Worm (Caenorhabditis elegans) whole organism, L1 larva: ENCODE results near the gene col-123.

Experiments used
- C04F5.9 ChIP-seq: sonication (generic microtip); optimal IDR thresholded peaks from 2 replicates; lab custom pipeline; 2016; ENCODE audit warnings: missing genetic modification characterization, missing compliant biosample characterization
- C16A3.4 ChIP-seq: fragments of 150-350 bp; optimal IDR thresholded peaks from 2 replicates; lab custom pipeline; 2014; ENCODE audit warnings: missing biosample characterization, missing genetic modification characterization
- Y116A8C.19 ChIP-seq: sonication (generic microtip); optimal IDR thresholded peaks from 2 replicates; lab custom pipeline; 2016; ENCODE audit warnings: missing compliant biosample characterization, missing genetic modification characterization, borderline replicate concordance
- alr-1 ChIP-seq: fragments of 200-800 bp; sonication (Bioruptor generic); optimal IDR thresholded peaks from 2 replicates; lab custom pipeline; 2018; ENCODE audit warnings: borderline replicate concordance, mild to moderate bottlenecking, missing genetic modification characterization, missing compliant biosample characterization
- aly-2 ChIP-seq: fragments of 150-350 bp; optimal IDR thresholded peaks from 2 replicates; lab custom pipeline; 2014; ENCODE audit warnings: missing biosample characterization, missing genetic modification characterization
- ama-1 ChIP-seq: fragments of 150-350 bp; optimal IDR thresholded peaks from 2 replicates; lab custom pipeline; 2014
- blmp-1 ChIP-seq: fragments of 150-350 bp; optimal IDR thresholded peaks from 2 replicates; lab custom pipeline; 2014; ENCODE audit warnings: missing biosample characterization, missing genetic modification characterization
- ceh-63 ChIP-seq: fragments of 200-800 bp; sonication (Bioruptor generic); optimal IDR thresholded peaks from 2 replicates; lab custom pipeline; 2018; ENCODE audit warnings: mild to moderate bottlenecking, missing genetic modification characterization, missing compliant biosample characterization
- ceh-8 ChIP-seq: fragments of 200-800 bp; sonication (Bioruptor generic); optimal IDR thresholded peaks from 2 replicates; lab custom pipeline; 2018; ENCODE audit warnings: mild to moderate bottlenecking, missing genetic modification characterization, moderate library complexity, missing compliant biosample characterization
- ceh-82 ChIP-seq, 3 experiments: fragments of 150-350 bp in 1 of 3; sonication (generic microtip) in 2 of 3; optimal IDR thresholded peaks; 2 replicates each; lab custom pipeline; 2014 to 2017; ENCODE audit warnings: missing biosample characterization in 3 of 3, missing genetic modification characterization in 3 of 3
- ceh-88 ChIP-seq: fragments of 200-800 bp; sonication (Bioruptor generic); IDR thresholded peaks from 2 replicates; pipeline ENCODE4 v1.3.6; 2022; ENCODE audit warnings: missing genetic modification characterization, missing compliant biosample characterization
- ceh-90 ChIP-seq: sonication (generic microtip); optimal IDR thresholded peaks from 2 replicates; lab custom pipeline; 2016; ENCODE audit warnings: missing genetic modification characterization, missing compliant biosample characterization
- ces-1 ChIP-seq: fragments of 150-350 bp; optimal IDR thresholded peaks from 2 replicates; lab custom pipeline; 2014; ENCODE audit warnings: missing biosample characterization, missing genetic modification reagents, missing genetic modification characterization
- dpl-1 ChIP-seq, 3 experiments: fragments of 150-350 bp in 2 of 3; sonication (generic microtip) in 1 of 3; optimal IDR thresholded peaks; 2 replicates each; lab custom pipeline; 2014 to 2017; ENCODE audit warnings: missing biosample characterization in 3 of 3, missing genetic modification characterization in 3 of 3, missing genetic modification reagents in 3 of 3
- dsc-1 ChIP-seq: sonication (generic microtip); optimal IDR thresholded peaks from 2 replicates; lab custom pipeline; 2016; ENCODE audit warnings: mild to moderate bottlenecking, missing genetic modification characterization, missing compliant biosample characterization
- efl-3 ChIP-seq: fragments of 200-800 bp; sonication (Bioruptor generic); optimal IDR thresholded peaks from 2 replicates; lab custom pipeline; 2018; ENCODE audit warnings: mild to moderate bottlenecking, missing genetic modification characterization, missing compliant biosample characterization
- egl-13 ChIP-seq: sonication (generic microtip); optimal IDR thresholded peaks from 2 replicates; lab custom pipeline; 2016; ENCODE audit warnings: missing genotype, missing genetic modification reagents, missing genetic modification characterization, missing compliant biosample characterization
- egl-27 ChIP-seq, 2 experiments: fragments of 150-350 bp in 1 of 2; sonication (generic microtip); optimal IDR thresholded peaks; 3 replicates each; lab custom pipeline; 2017 to 2018; ENCODE audit warnings: missing biosample characterization in 2 of 2, missing genetic modification characterization in 2 of 2, missing genetic modification reagents in 2 of 2
- elt-2 ChIP-seq: sonication (generic microtip); optimal IDR thresholded peaks from 2 replicates; lab custom pipeline; 2016; ENCODE audit warnings: missing genetic modification characterization, mild to moderate bottlenecking, inconsistent platforms, missing compliant biosample characterization, missing genetic modification reagents
- ets-5 ChIP-seq: fragments of 200-800 bp; sonication (Bioruptor generic); IDR thresholded peaks from 2 replicates; pipeline ENCODE4 v1.3.6; 2022; ENCODE audit warnings: missing genetic modification characterization, missing compliant biosample characterization
- fkh-10 ChIP-seq: sonication (generic microtip); optimal IDR thresholded peaks from 2 replicates; lab custom pipeline; 2017; ENCODE audit warnings: missing biosample characterization, missing genetic modification reagents, missing genetic modification characterization
- fkh-4 ChIP-seq: sonication (generic microtip); optimal IDR thresholded peaks from 2 replicates; lab custom pipeline; 2016; ENCODE audit warnings: missing compliant biosample characterization, missing genetic modification characterization, borderline replicate concordance
- fkh-8 ChIP-seq: sonication (generic microtip); optimal IDR thresholded peaks from 2 replicates; lab custom pipeline; 2016; ENCODE audit warnings: mild to moderate bottlenecking, missing genetic modification characterization, missing compliant biosample characterization
- hlh-17 ChIP-seq: fragments of 200-800 bp; sonication (Bioruptor generic); optimal IDR thresholded peaks from 2 replicates; lab custom pipeline; 2018; ENCODE audit warnings: missing genetic modification characterization, mild to moderate bottlenecking, missing compliant biosample characterization, moderate library complexity, borderline replicate concordance
- hpl-2 ChIP-seq: fragments of 150-350 bp; optimal IDR thresholded peaks from 2 replicates; lab custom pipeline; 2014; ENCODE audit warnings: missing biosample characterization, missing genetic modification reagents, missing genetic modification characterization
- lin-14 ChIP-seq: fragments of 200-800 bp; sonication (Bioruptor generic); optimal IDR thresholded peaks from 2 replicates; lab custom pipeline; 2018; ENCODE audit warnings: mild to moderate bottlenecking, missing genetic modification characterization, moderate library complexity, missing compliant biosample characterization
- lin-15B ChIP-seq: fragments of 150-350 bp; sonication (generic microtip); optimal IDR thresholded peaks from 3 replicates; lab custom pipeline; 2014; ENCODE audit warnings: missing biosample characterization, missing genetic modification characterization
- lin-35 ChIP-seq, 2 experiments: fragments of 150-350 bp; optimal IDR thresholded peaks; 2 replicates each; lab custom pipeline; 2014; ENCODE audit warnings: missing biosample characterization in 2 of 2, missing genetic modification characterization in 2 of 2, missing genetic modification reagents in 2 of 2
- lin-39 ChIP-seq: fragments of 150-350 bp; optimal IDR thresholded peaks from 2 replicates; lab custom pipeline; 2014; ENCODE audit warnings: missing biosample characterization, missing genetic modification reagents, missing genetic modification characterization
- lir-3 ChIP-seq: sonication (generic microtip); optimal IDR thresholded peaks from 2 replicates; lab custom pipeline; 2016; ENCODE audit warnings: mild to moderate bottlenecking, missing genetic modification characterization, moderate library complexity, missing compliant biosample characterization; ENCODE audit not compliant: poor library complexity
- lsy-2 ChIP-seq, 2 experiments: fragments of 150-350 bp; optimal IDR thresholded peaks; 2 replicates each; lab custom pipeline; 2014; ENCODE audit warnings: missing biosample characterization in 2 of 2, missing genetic modification characterization in 2 of 2
- mep-1 ChIP-seq: fragments of 150-350 bp; optimal IDR thresholded peaks from 2 replicates; lab custom pipeline; 2014; ENCODE audit warnings: missing biosample characterization, missing genetic modification characterization
- nhr-11 ChIP-seq: fragments of 150-350 bp; optimal IDR thresholded peaks from 2 replicates; lab custom pipeline; 2014; ENCODE audit warnings: missing biosample characterization, missing genetic modification characterization
- nhr-12 ChIP-seq: sonication (generic microtip); optimal IDR thresholded peaks from 2 replicates; lab custom pipeline; 2017; ENCODE audit warnings: missing biosample characterization, missing genetic modification characterization
- nhr-19 ChIP-seq: fragments of 200-800 bp; sonication (Bioruptor generic); conservative IDR thresholded peaks from 2 replicates; pipeline ENCODE4 v1.3.6; 2022; ENCODE audit warnings: missing genetic modification characterization, missing compliant biosample characterization
- nhr-47 ChIP-seq: sonication (generic microtip); optimal IDR thresholded peaks from 2 replicates; lab custom pipeline; 2016; ENCODE audit warnings: mild to moderate bottlenecking, missing genetic modification characterization, moderate library complexity, missing compliant biosample characterization
- nhr-71 ChIP-seq: sonication (generic microtip); optimal IDR thresholded peaks from 2 replicates; lab custom pipeline; 2016; ENCODE audit warnings: mild to moderate bottlenecking, missing genetic modification characterization, moderate library complexity, missing compliant biosample characterization
- nhr-76 ChIP-seq: sonication (generic microtip); optimal IDR thresholded peaks from 2 replicates; lab custom pipeline; 2017; ENCODE audit warnings: missing biosample characterization, missing genetic modification characterization
- nhr-90 ChIP-seq: sonication (generic microtip); optimal IDR thresholded peaks from 2 replicates; lab custom pipeline; 2016; ENCODE audit warnings: mild to moderate bottlenecking, missing genetic modification characterization, missing compliant biosample characterization; ENCODE audit not compliant: poor library complexity
- pqm-1 ChIP-seq: sonication (generic microtip); optimal IDR thresholded peaks from 3 replicates; lab custom pipeline; 2017; ENCODE audit warnings: missing biosample characterization, missing genetic modification characterization
- skn-1 ChIP-seq: fragments of 150-350 bp; optimal IDR thresholded peaks from 2 replicates; lab custom pipeline; 2014; ENCODE audit warnings: missing biosample characterization, missing genetic modification characterization
- tbx-2 ChIP-seq: sonication (generic microtip); optimal IDR thresholded peaks from 2 replicates; lab custom pipeline; 2016; ENCODE audit warnings: missing genetic modification characterization, missing compliant biosample characterization
- tlp-1 ChIP-seq: fragments of 150-350 bp; optimal IDR thresholded peaks from 2 replicates; lab custom pipeline; 2014; ENCODE audit warnings: missing biosample characterization, missing genetic modification characterization
- unc-130 ChIP-seq: fragments of 150-350 bp; optimal IDR thresholded peaks from 2 replicates; lab custom pipeline; 2017; ENCODE audit warnings: missing biosample characterization, missing genetic modification characterization, inconsistent platforms
- vab-15 ChIP-seq: sonication (generic microtip); optimal IDR thresholded peaks from 2 replicates; lab custom pipeline; 2017; ENCODE audit warnings: missing genotype, mild to moderate bottlenecking, missing genetic modification characterization, missing compliant biosample characterization
- zip-4 ChIP-seq: fragments of 200-800 bp; sonication (Bioruptor generic); optimal IDR thresholded peaks from 2 replicates; lab custom pipeline; 2018; ENCODE audit warnings: mild to moderate bottlenecking, missing genetic modification characterization, moderate library complexity, missing compliant biosample characterization
- ztf-4 ChIP-seq: fragments of 150-350 bp; optimal IDR thresholded peaks from 2 replicates; lab custom pipeline; 2014; ENCODE audit warnings: missing biosample characterization, missing genetic modification characterization

col-123 gene

ce11 chrIV:9798307-9798706 is 23.4 kb upstream of the col-123 start:
- TF ChIP-seq ets-5 (GFP tag; lab: Robert Waterston, UW), result no peak
- peak; percentile 46 for TF ChIP-seq ceh-8 (GFP tag; lab: Kevin White, UChicago)
- no peak for TF ChIP-seq ceh-82 (tag; optimal IDR thresholded peaks at IDR 0.05; lab: Kevin White, UChicago)
- TF ChIP-seq dpl-1 (GFP tag; optimal IDR thresholded peaks at IDR 0.05; lab: Kevin White, UChicago), result no peak
- no peak for TF ChIP-seq vab-15 (tag; lab: Kevin White, UChicago)
- peak; percentile 71 for TF ChIP-seq lin-14 (GFP tag; lab: Kevin White, UChicago)
- TF ChIP-seq nhr-12 (tag; lab: Kevin White, UChicago), result no peak
- no peak for TF ChIP-seq hlh-17 (GFP tag; lab: Kevin White, UChicago)
- peak; percentile 54 for TF ChIP-seq dsc-1
- no peak for TF ChIP-seq ama-1 (lab: Kevin White, UChicago)
- TF ChIP-seq fkh-4, result no peak
- TF ChIP-seq mep-1, result no peak
- TF ChIP-seq fkh-10 (GFP tag; lab: Kevin White, UChicago), result peak; percentile 52
- TF ChIP-seq C16A3.4, result no peak
- TF ChIP-seq nhr-71 (tag; lab: Kevin White, UChicago), result peak; percentile 40
- TF ChIP-seq efl-3, result no peak
- peak; percentile 72 for TF ChIP-seq ces-1
- no peak for TF ChIP-seq tbx-2
- no peak for TF ChIP-seq nhr-76 (tag; lab: Kevin White, UChicago)
- no peak for TF ChIP-seq pqm-1
- peak; percentile 3 for TF ChIP-seq fkh-8 (tag; lab: Kevin White, UChicago)
- TF ChIP-seq lin-35 (GFP tag; optimal IDR thresholded peaks at IDR 0.05; lab: Kevin White, UChicago), result no peak
- TF ChIP-seq lsy-2 (tag; optimal IDR thresholded peaks at IDR 0.05; lab: Kevin White, UChicago), result no peak
- no peak for TF ChIP-seq Y116A8C.19
- peak; percentile 8 for TF ChIP-seq nhr-47 (tag; lab: Kevin White, UChicago)
- no peak for TF ChIP-seq ceh-88 (GFP tag; lab: Robert Waterston, UW)
- TF ChIP-seq ceh-90 (tag; lab: Kevin White, UChicago), result no peak

ce11 chrIV:9799129-9799528 is 22.6 kb upstream of the col-123 start, which contains the start of gene fat-4:
fat-4 (plus strand) TSS chrIV:9799429.
- no peak for TF ChIP-seq lin-39 (tag; lab: Kevin White, UChicago)
- TF ChIP-seq hpl-2, result no peak
- TF ChIP-seq unc-130 (tag; lab: Kevin White, UChicago), result no peak
- TF ChIP-seq nhr-11, result no peak
- no peak for TF ChIP-seq lin-15B (tag; lab: Kevin White, UChicago)
- TF ChIP-seq lir-3 (tag; lab: Kevin White, UChicago), result no peak
- TF ChIP-seq Y116A8C.19, result no peak
- TF ChIP-seq fkh-10 (GFP tag; lab: Kevin White, UChicago), result no peak
- no peak for TF ChIP-seq skn-1
- TF ChIP-seq egl-13, result no peak
- no peak for TF ChIP-seq C04F5.9 (tag; lab: Kevin White, UChicago)
- TF ChIP-seq fkh-8 (tag; lab: Kevin White, UChicago), result no peak

- peak; percentile 42 for TF ChIP-seq dsc-1
- no peak for TF ChIP-seq ceh-90 (tag; lab: Kevin White, UChicago)
- TF ChIP-seq nhr-19 (GFP tag; lab: Robert Waterston, UW), result 0 out of 2 replicates have a peak, but pooled peaks have one; percentile 9
- peak; percentile 40 for TF ChIP-seq elt-2 (tag; lab: Kevin White, UChicago)
- TF ChIP-seq, all 84 proteins: peak for 3
Observed at ce11 chrIV:9799664-9800063, 22.1 kb upstream of the col-123 start.

ce11 chrIV:9801418-9801817 is 20.3 kb upstream of the col-123 start:
- TF ChIP-seq ceh-82 (tag; optimal IDR thresholded peaks at IDR 0.05; lab: Kevin White, UChicago) (no peak), hpl-2 (no peak), nhr-76 (tag; lab: Kevin White, UChicago) (no peak), nhr-12 (tag; lab: Kevin White, UChicago) (no peak), zip-4 (GFP tag; lab: Kevin White, UChicago) (no peak), blmp-1 (tag; lab: Kevin White, UChicago) (peak; percentile 16), nhr-71 (tag; lab: Kevin White, UChicago) (peak; percentile 19), aly-2 (tag; lab: Kevin White, UChicago) (no peak), ceh-63 (no peak), tbx-2 (no peak), ztf-4 (tag; lab: Kevin White, UChicago) (no peak), pqm-1 (peak; percentile 88), alr-1 (tag; lab: Kevin White, UChicago) (no peak), nhr-90 (tag; lab: Kevin White, UChicago) (no peak), egl-27 (tag; optimal IDR thresholded peaks at IDR 0.05; lab: Kevin White, UChicago) (no peak), tlp-1 (tag; lab: Kevin White, UChicago) (peak; percentile 84), Y116A8C.19 (no peak), efl-3 (no peak), C16A3.4 (no peak), ama-1 (lab: Kevin White, UChicago) (no peak)
